Fruit fly (Drosophila melanogaster): Measurements from ENCODE around the gene CG2150.

The CG2150 gene

dm6 chr3R:31776583-31777362 lies 12.2 kb upstream of the CG2150 start, which contains the start of the genes CG2126 and faf (continued):
- TF ChIP-seq Spps (tag; optimal IDR thresholded peaks at IDR 0.05) (peak; percentile 25), Lhr (GFP tag; optimal IDR thresholded peaks at IDR 0.05) (peak; percentile 38), gcm2 (GFP tag; optimal IDR thresholded peaks at IDR 0.05) (no peak), tgo (GFP tag; IDR thresholded peaks at IDR 0.05) (peak; percentile 75), Atf3 (GFP tag; optimal IDR thresholded peaks at IDR 0.05) (peak; percentile 3), Meics (GFP tag; optimal IDR thresholded peaks at IDR 0.05) (peak; percentile 74), ind (GFP tag; optimal IDR thresholded peaks at IDR 0.05) (peak; percentile 82), CG6689 (GFP tag; IDR thresholded peaks at IDR 0.05) (peak; percentile 82), da (GFP tag; optimal IDR thresholded peaks at IDR 0.05) (no peak), CG12155 (GFP tag; optimal IDR thresholded peaks at IDR 0.05) (peak; percentile 75), crp (GFP tag; optimal IDR thresholded peaks at IDR 0.05) (peak in 1 of 2 experiments; percentile 41), CG11560 (tag; IDR thresholded peaks at IDR 0.05) (0 out of 3 replicates have a peak, but pooled peaks have one; percentile 34), Pdp1 (GFP tag; optimal IDR thresholded peaks at IDR 0.05) (peak; percentile 54 to 68), chinmo (GFP tag; IDR thresholded peaks at IDR 0.05; ENCODE audit: partially characterized antibody) (no peak), stc (GFP tag; IDR thresholded peaks at IDR 0.05) (peak; percentile 61), org-1 (GFP tag; optimal IDR thresholded peaks at IDR 0.05) (peak; percentile 11), Asciz (GFP tag; optimal IDR thresholded peaks at IDR 0.05) (no peak), Camta (GFP tag; optimal IDR thresholded peaks at IDR 0.05) (peak; percentile 23), CG30431 (GFP tag; optimal IDR thresholded peaks at IDR 0.05) (peak; percentile 25), CG1647 (GFP tag; optimal IDR thresholded peaks at IDR 0.05) (peak; percentile 6), CG12744 (GFP tag; optimal IDR thresholded peaks at IDR 0.05) (peak; percentile 2), Aef1 (GFP tag; IDR thresholded peaks at IDR 0.05) (peak; percentile 61; the same call in 2 of the 3 replicates), CG9727 (GFP tag; optimal IDR thresholded peaks at IDR 0.05) (peak; percentile 80), CG30403 (GFP tag; optimal IDR thresholded peaks at IDR 0.05) (peak; percentile 84), CG3407 (GFP tag; optimal IDR thresholded peaks at IDR 0.05) (peak; percentile 65), dimm (GFP tag; IDR thresholded peaks at IDR 0.05) (peak; percentile 49; the same call in 1 of the 2 replicates), HHEX (GFP tag; optimal IDR thresholded peaks at IDR 0.05) (peak; percentile 69), ab (GFP tag; optimal IDR thresholded peaks at IDR 0.05) (no peak), CG32532 (GFP tag; IDR thresholded peaks at IDR 0.05) (peak; percentile 82), CG9876 (GFP tag; optimal IDR thresholded peaks at IDR 0.05) (peak; percentile 12), CG4282 (GFP tag; optimal IDR thresholded peaks at IDR 0.05) (no peak), CG14710 (tag; optimal IDR thresholded peaks at IDR 0.05) (peak; percentile 86), NK7.1 (GFP tag; optimal IDR thresholded peaks at IDR 0.05) (peak; percentile 42), btn (GFP tag; optimal IDR thresholded peaks at IDR 0.05) (no peak), gsb (GFP tag; IDR thresholded peaks at IDR 0.05) (peak; percentile 50; the same call in 1 of the 2 replicates), MBD-R2 (GFP tag; IDR thresholded peaks at IDR 0.05) (peak; percentile 29), MTF-1 (GFP tag; optimal IDR thresholded peaks at IDR 0.05; ENCODE audit: borderline replicate concordance) (no peak), CG14667 (GFP tag; IDR thresholded peaks at IDR 0.05) (0 out of 2 replicates have a peak, but pooled peaks have one; percentile 43), bigmax (GFP tag; optimal IDR thresholded peaks at IDR 0.05) (no peak), CG16815 (GFP tag; optimal IDR thresholded peaks at IDR 0.05) (peak; percentile 54), CG2889 (GFP tag; IDR thresholded peaks at IDR 0.05) (peak; percentile 56; the same call in 2 of the 3 replicates), Mes4 (GFP tag; optimal IDR thresholded peaks at IDR 0.05) (no peak), CG17359 (tag; optimal IDR thresholded peaks at IDR 0.05) (peak; percentile 78), CG12769 (tag; optimal IDR thresholded peaks at IDR 0.05) (no peak), CG31365 (tag; optimal IDR thresholded peaks at IDR 0.05) (no peak), Max (GFP tag; optimal IDR thresholded peaks at IDR 0.05) (peak; percentile 55), CG7839 (tag; optimal IDR thresholded peaks at IDR 0.05) (peak; percentile 83), Tbp (GFP tag; optimal IDR thresholded peaks at IDR 0.05) (no peak), CG12659 (GFP tag; optimal IDR thresholded peaks at IDR 0.05) (peak; percentile 91)

Measured in whole organism, embryonic.